Fruit fly (Drosophila melanogaster) whole organism, prepupa: Measurements from ENCODE around the gene CG34456.

ENCODE experiments used
- Blimp-1 ChIP-seq: fragments of 200-800 bp; sonication (Bioruptor generic); optimal IDR thresholded peaks from 3 replicates; lab custom pipeline; 2017; ENCODE audit warnings: missing biosample characterization, missing genetic modification characterization, mild to moderate bottlenecking, moderate library complexity, missing genetic modification reagents
- CG10631 ChIP-seq: fragments of 200-800 bp; sonication (Bioruptor generic); optimal IDR thresholded peaks from 2 replicates; lab custom pipeline; 2016; ENCODE audit warnings: missing biosample characterization, missing genetic modification characterization
- CG10669 ChIP-seq: fragments of 200-800 bp; sonication (Bioruptor generic); optimal IDR thresholded peaks from 3 replicates; lab custom pipeline; 2018; ENCODE audit warnings: missing biosample characterization, mild to moderate bottlenecking, missing genetic modification characterization, moderate library complexity
- CG11294 ChIP-seq: fragments of 200-800 bp; sonication (Bioruptor generic); IDR thresholded peaks from 2 replicates; pipeline ENCODE4 v1.3.6; 2022; ENCODE audit warnings: missing biosample characterization, missing genetic modification characterization
- CG11762 ChIP-seq: fragments of 200-800 bp; sonication (Bioruptor generic); optimal IDR thresholded peaks from 3 replicates; lab custom pipeline; 2016; ENCODE audit warnings: missing biosample characterization, missing genetic modification characterization; ENCODE audit not compliant: insufficient read depth
- CG11902 ChIP-seq: fragments of 200-800 bp; sonication (Bioruptor generic); optimal IDR thresholded peaks from 3 replicates; lab custom pipeline; 2016; ENCODE audit warnings: missing biosample characterization, missing genetic modification characterization
- CG15336 ChIP-seq: fragments of 200-800 bp; sonication (Bioruptor generic); IDR thresholded peaks from 2 replicates; pipeline ENCODE4 v1.3.6; 2022; ENCODE audit warnings: missing biosample characterization, missing genetic modification characterization
- CG1621 ChIP-seq: fragments of 200-800 bp; sonication (Bioruptor generic); optimal IDR thresholded peaks from 3 replicates; lab custom pipeline; 2018; ENCODE audit warnings: missing biosample characterization, mild to moderate bottlenecking, missing genetic modification characterization
- CG16779 ChIP-seq: fragments of 200-800 bp; sonication (Bioruptor generic); optimal IDR thresholded peaks from 3 replicates; lab custom pipeline; 2017; ENCODE audit warnings: missing biosample characterization, mild to moderate bottlenecking, missing genetic modification characterization
- CG3032 ChIP-seq: fragments of 200-800 bp; optimal IDR thresholded peaks from 2 replicates; lab custom pipeline; 2019; ENCODE audit warnings: missing biosample characterization, mild to moderate bottlenecking, missing genetic modification characterization, moderate library complexity
- CG31627 ChIP-seq: fragments of 200-800 bp; sonication (Bioruptor generic); optimal IDR thresholded peaks from 3 replicates; lab custom pipeline; 2016; ENCODE audit warnings: missing biosample characterization, missing genetic modification characterization
- CG32006 ChIP-seq: fragments of 200-800 bp; sonication (Bioruptor generic); optimal IDR thresholded peaks from 3 replicates; lab custom pipeline; 2017; ENCODE audit warnings: missing biosample characterization, mild to moderate bottlenecking, missing genetic modification characterization
- CG6163 ChIP-seq: fragments of 200-800 bp; sonication (Bioruptor generic); IDR thresholded peaks from 3 replicates; pipeline ENCODE4 v1.3.6; 2022; ENCODE audit warnings: missing biosample characterization, missing genetic modification characterization
- CG6792 ChIP-seq: fragments of 200-800 bp; sonication (Bioruptor generic); optimal IDR thresholded peaks from 3 replicates; lab custom pipeline; 2016; ENCODE audit warnings: missing biosample characterization, missing genetic modification characterization
- CG6808 ChIP-seq: fragments of 200-800 bp; sonication (Bioruptor generic); optimal IDR thresholded peaks from 3 replicates; lab custom pipeline; 2017; ENCODE audit warnings: missing biosample characterization, missing genetic modification characterization, mild to moderate bottlenecking, moderate library complexity, missing genetic modification reagents
- CG6854 ChIP-seq: fragments of 200-800 bp; sonication (Bioruptor generic); optimal IDR thresholded peaks from 2 replicates; lab custom pipeline; 2017; ENCODE audit warnings: missing biosample characterization, mild to moderate bottlenecking, missing genetic modification characterization
- CG8119 ChIP-seq: fragments of 200-800 bp; sonication (Bioruptor generic); IDR thresholded peaks from 3 replicates; pipeline ENCODE4 v1.3.6; 2022; ENCODE audit warnings: missing biosample characterization, missing genetic modification characterization
- CG8319 ChIP-seq: fragments of 200-800 bp; sonication (Bioruptor generic); optimal IDR thresholded peaks from 3 replicates; lab custom pipeline; 2016; ENCODE audit warnings: missing biosample characterization, missing genetic modification characterization
- CG8632 ChIP-seq: fragments of 200-800 bp; sonication (Bioruptor generic); optimal IDR thresholded peaks from 3 replicates; lab custom pipeline; 2016; ENCODE audit warnings: missing biosample characterization, missing genetic modification characterization
- CG9139 ChIP-seq: fragments of 200-800 bp; sonication (Bioruptor generic); optimal IDR thresholded peaks from 3 replicates; lab custom pipeline; 2017; ENCODE audit warnings: missing biosample characterization, mild to moderate bottlenecking, missing genetic modification characterization
- Eip75B ChIP-seq: fragments of 200-800 bp; sonication (Bioruptor generic); optimal IDR thresholded peaks from 3 replicates; lab custom pipeline; 2016; ENCODE audit warnings: missing biosample characterization, missing genetic modification characterization
- Eip78C ChIP-seq: fragments of 200-800 bp; sonication (Bioruptor generic); peaks from one replicate; lab custom pipeline; 2016; ENCODE audit warnings: missing biosample characterization, missing genetic modification characterization
- Eip93F ChIP-seq: fragments of 200-800 bp; sonication (Bioruptor generic); optimal IDR thresholded peaks from 2 replicates; lab custom pipeline; 2016; ENCODE audit warnings: missing biosample characterization, mild to moderate bottlenecking, missing genetic modification characterization
- Ets96B ChIP-seq: fragments of 200-800 bp; optimal IDR thresholded peaks from 2 replicates; lab custom pipeline; 2019; ENCODE audit warnings: missing biosample characterization, mild to moderate bottlenecking, missing genetic modification characterization, moderate library complexity
- Gug ChIP-seq: fragments of 200-800 bp; sonication (Bioruptor generic); IDR thresholded peaks from 2 replicates; pipeline ENCODE4 v1.3.6; 2022; ENCODE audit warnings: missing biosample characterization, missing genetic modification characterization
- Hr38 ChIP-seq: sonication (Bioruptor generic); optimal IDR thresholded peaks from 2 replicates; lab custom pipeline; 2016; ENCODE audit warnings: missing biosample characterization, missing genetic modification characterization
- Hr39 ChIP-seq: fragments of 200-800 bp; sonication (Bioruptor generic); optimal IDR thresholded peaks from 2 replicates; lab custom pipeline; 2016; ENCODE audit warnings: missing biosample characterization, missing genetic modification characterization
- Hr4 ChIP-seq: fragments of 200-800 bp; sonication (Bioruptor generic); optimal IDR thresholded peaks from 3 replicates; lab custom pipeline; 2016; ENCODE audit warnings: missing biosample characterization, missing genetic modification characterization
- Lpt ChIP-seq: fragments of 200-800 bp; sonication (Bioruptor generic); optimal IDR thresholded peaks from 3 replicates; lab custom pipeline; 2016; ENCODE audit warnings: missing biosample characterization, missing genetic modification characterization
- Met ChIP-seq: fragments of 200-800 bp; sonication (Bioruptor generic); optimal IDR thresholded peaks from 3 replicates; lab custom pipeline; 2016; ENCODE audit warnings: missing biosample characterization, missing genetic modification characterization
- OdsH ChIP-seq: fragments of 200-800 bp; sonication (Bioruptor generic); optimal IDR thresholded peaks from 3 replicates; lab custom pipeline; 2016; ENCODE audit warnings: missing biosample characterization, missing genetic modification characterization
- Smox ChIP-seq: fragments of 200-800 bp; sonication (Bioruptor generic); optimal IDR thresholded peaks from 3 replicates; lab custom pipeline; 2016; ENCODE audit warnings: missing biosample characterization, missing genetic modification characterization
- Sox102F ChIP-seq: fragments of 200-800 bp; sonication (Bioruptor generic); optimal IDR thresholded peaks from 2 replicates; lab custom pipeline; 2016; ENCODE audit warnings: missing biosample characterization, mild to moderate bottlenecking, missing genetic modification characterization
- Sox15 ChIP-seq: fragments of 200-800 bp; sonication (Bioruptor generic); optimal IDR thresholded peaks from 3 replicates; lab custom pipeline; 2016; ENCODE audit warnings: missing biosample characterization, missing genetic modification characterization
- achi ChIP-seq: fragments of 200-800 bp; sonication (Bioruptor generic); optimal IDR thresholded peaks from 3 replicates; lab custom pipeline; 2016; ENCODE audit warnings: missing biosample characterization, missing genetic modification characterization
- acj6 ChIP-seq: fragments of 200-800 bp; sonication (Bioruptor generic); optimal IDR thresholded peaks from 3 replicates; lab custom pipeline; 2016; ENCODE audit warnings: missing biosample characterization, missing genetic modification characterization
- cyc ChIP-seq: fragments of 200-800 bp; sonication (Bioruptor generic); optimal IDR thresholded peaks from 3 replicates; lab custom pipeline; 2016; ENCODE audit warnings: missing biosample characterization, missing genetic modification characterization
- dac ChIP-seq: fragments of 200-800 bp; sonication (Bioruptor generic); optimal IDR thresholded peaks from 2 replicates; lab custom pipeline; 2017; ENCODE audit warnings: missing biosample characterization, mild to moderate bottlenecking, missing genetic modification characterization
- esn ChIP-seq: fragments of 200-800 bp; sonication (Bioruptor generic); optimal IDR thresholded peaks from 2 replicates; lab custom pipeline; 2016; ENCODE audit warnings: missing biosample characterization, mild to moderate bottlenecking, missing genetic modification characterization, moderate library complexity
- fd59A ChIP-seq: fragments of 200-800 bp; sonication (Bioruptor generic); optimal IDR thresholded peaks from 2 replicates; lab custom pipeline; 2017; ENCODE audit warnings: missing biosample characterization, mild to moderate bottlenecking, missing genetic modification characterization, missing genetic modification reagents
- fkh ChIP-seq: fragments of 200-800 bp; sonication (Bioruptor generic); optimal IDR thresholded peaks from 3 replicates; lab custom pipeline; 2017; ENCODE audit warnings: missing biosample characterization, mild to moderate bottlenecking, missing genetic modification characterization, moderate library complexity
- lz ChIP-seq: fragments of 200-800 bp; sonication (Bioruptor generic); optimal IDR thresholded peaks from 3 replicates; lab custom pipeline; 2016; ENCODE audit warnings: missing biosample characterization, missing genetic modification characterization
- net ChIP-seq: fragments of 200-800 bp; sonication (Bioruptor generic); optimal IDR thresholded peaks from 3 replicates; lab custom pipeline; 2016; ENCODE audit warnings: missing biosample characterization, missing genetic modification characterization
- salr ChIP-seq, 2 experiments: fragments of 200-800 bp; sonication (Bioruptor generic); optimal IDR thresholded peaks; 3 replicates each; lab custom pipeline; 2016 to 2018; ENCODE audit warnings: missing biosample characterization in 2 of 2, missing genetic modification characterization in 2 of 2, mild to moderate bottlenecking in 1 of 2
- spab ChIP-seq: fragments of 200-800 bp; sonication (Bioruptor generic); optimal IDR thresholded peaks from 2 replicates; lab custom pipeline; 2017; ENCODE audit warnings: missing biosample characterization, mild to moderate bottlenecking, missing genetic modification characterization, missing genetic modification reagents
- ss ChIP-seq, 2 experiments: fragments of 200-800 bp; sonication (Bioruptor generic); optimal IDR thresholded peaks; 2 replicates in 1 of 2; 3 replicates in 1 of 2; lab custom pipeline; 2017 to 2018; ENCODE audit warnings: mild to moderate bottlenecking in 2 of 2, missing biosample characterization in 2 of 2, missing genetic modification characterization in 2 of 2, moderate library complexity in 1 of 2
- svp ChIP-seq: fragments of 200-800 bp; sonication (Bioruptor generic); peaks from one replicate; lab custom pipeline; 2016; ENCODE audit warnings: missing biosample characterization, missing genetic modification characterization
- topi ChIP-seq: fragments of 200-800 bp; sonication (Bioruptor generic); optimal IDR thresholded peaks from 3 replicates; lab custom pipeline; 2016; ENCODE audit warnings: missing biosample characterization, missing genetic modification characterization
- vri ChIP-seq: fragments of 200-800 bp; sonication (Bioruptor generic); optimal IDR thresholded peaks from 3 replicates; lab custom pipeline; 2016; ENCODE audit warnings: missing biosample characterization, mild to moderate bottlenecking, missing genetic modification characterization

Gene CG34456

DNA sequence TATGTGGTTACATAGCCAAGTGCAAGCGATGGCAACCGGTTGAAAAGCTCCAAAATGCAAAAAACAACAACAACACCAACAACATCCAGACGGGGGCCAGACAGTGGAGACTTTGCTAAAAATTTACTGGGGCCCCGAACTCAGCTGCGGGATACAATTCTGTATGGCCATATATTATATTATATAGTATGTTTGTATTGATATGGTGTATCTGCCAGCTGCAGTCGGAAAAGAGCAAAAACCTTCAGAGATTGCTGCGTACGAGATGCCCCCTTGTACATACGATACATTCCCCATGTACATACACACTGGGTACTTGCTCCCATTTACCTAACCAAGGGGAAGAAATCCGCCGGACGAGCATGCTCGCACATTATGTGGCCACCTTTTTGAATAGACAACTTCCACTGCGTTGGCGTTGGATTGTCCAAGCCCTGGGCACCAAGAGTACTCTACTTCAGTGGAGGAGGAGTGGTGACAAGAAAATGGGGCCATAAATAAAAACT lies 18.5 kb downstream of the CG34456 start:
- TF ChIP-seq CG6808 (GFP tag; lab: Kevin White, UChicago) (peak; percentile 20), Blimp-1 (GFP tag; lab: Kevin White, UChicago) (no peak), CG9139 (GFP tag; lab: Kevin White, UChicago) (no peak), Eip78C (peak; percentile 49), dac (GFP tag; lab: Kevin White, UChicago) (no peak), acj6 (no peak), CG8119 (GFP tag; lab: Robert Waterston, UW) (no peak), cyc (no peak), svp (GFP tag; lab: Kevin White, UChicago) (peak; percentile 73), CG15336 (peak; percentile 7; the same call in 1 of the 2 replicates), ss (GFP tag; optimal IDR thresholded peaks at IDR 0.05; lab: Kevin White, UChicago) (peak; percentile 6 to 12), Eip75B (GFP tag; lab: Kevin White, UChicago) (no peak), achi (GFP tag; lab: Kevin White, UChicago) (no peak)

DNA sequence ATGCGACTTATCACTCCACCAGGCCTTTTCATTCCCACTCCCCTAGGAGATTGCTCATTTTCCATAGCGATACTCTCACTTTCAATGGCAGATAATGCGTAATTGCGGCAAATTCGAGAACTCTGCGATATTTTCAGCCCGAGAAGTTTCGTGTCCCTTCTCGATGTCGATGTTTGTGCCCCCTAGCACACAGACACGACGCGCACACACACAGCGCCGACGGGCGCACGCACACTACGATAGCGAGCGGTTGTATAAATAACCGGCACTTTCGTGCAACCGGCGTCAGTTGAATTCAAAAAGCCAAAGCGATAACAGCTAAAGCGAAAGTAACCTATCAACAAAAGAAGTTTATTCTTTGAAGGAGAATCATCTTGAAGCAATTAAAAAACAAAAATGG lies 19.7 kb downstream of the CG34456 start, which contains the start of gene Hsp23:
Gene Hsp23 (plus strand): TSS at position 281 of the 400 bp plus-strand sequence.
- peak; percentile 64 to 71 for TF ChIP-seq ss (GFP tag; optimal IDR thresholded peaks at IDR 0.05; lab: Kevin White, UChicago)
- TF ChIP-seq CG10669 (GFP tag; lab: Kevin White, UChicago): peak; percentile 35
- peak; percentile 12 for TF ChIP-seq OdsH (GFP tag; lab: Kevin White, UChicago)
- TF ChIP-seq CG6163 (GFP tag; lab: Robert Waterston, UW): peak; percentile 17; the same call in 2 of the 3 replicates
- TF ChIP-seq CG31627 (GFP tag; lab: Kevin White, UChicago): no peak
- TF ChIP-seq Gug: no peak
- no peak for TF ChIP-seq CG8632 (GFP tag; lab: Kevin White, UChicago)
- TF ChIP-seq esn: peak; percentile 48
- TF ChIP-seq Blimp-1 (GFP tag; lab: Kevin White, UChicago): peak; percentile 92
- no peak for TF ChIP-seq CG11902 (GFP tag; lab: Kevin White, UChicago)
- peak; percentile 52 for TF ChIP-seq CG6854 (GFP tag; lab: Kevin White, UChicago)
- TF ChIP-seq Met (GFP tag; lab: Kevin White, UChicago): peak; percentile 5
- no peak for TF ChIP-seq CG32006 (GFP tag; lab: Kevin White, UChicago)
- TF ChIP-seq CG11294: no peak
- TF ChIP-seq Smox (GFP tag; lab: Kevin White, UChicago): peak; percentile 8
- no peak for TF ChIP-seq CG16779 (tag; lab: Kevin White, UChicago)
- no peak for TF ChIP-seq Hr39
- TF ChIP-seq lz (GFP tag; lab: Kevin White, UChicago): peak; percentile 20
- TF ChIP-seq salr (GFP tag; optimal IDR thresholded peaks at IDR 0.05; lab: Kevin White, UChicago): no peak
- peak; percentile 30 for TF ChIP-seq topi
- TF ChIP-seq Hr4 (GFP tag; lab: Kevin White, UChicago): no peak
- no peak for TF ChIP-seq CG6792 (GFP tag; lab: Kevin White, UChicago)
- TF ChIP-seq fkh (GFP tag; lab: Kevin White, UChicago): no peak
- no peak for TF ChIP-seq Sox15
- TF ChIP-seq fd59A (GFP tag; lab: Kevin White, UChicago): no peak
- TF ChIP-seq Ets96B (tag; lab: Kevin White, UChicago): peak; percentile 12
- peak; percentile 39 for TF ChIP-seq Lpt (GFP tag; lab: Kevin White, UChicago)
- TF ChIP-seq Eip75B (GFP tag; lab: Kevin White, UChicago): peak; percentile 65
- no peak for TF ChIP-seq achi (GFP tag; lab: Kevin White, UChicago)
- no peak for TF ChIP-seq CG10631 (GFP tag; lab: Kevin White, UChicago)
- peak; percentile 57 for TF ChIP-seq vri
- TF ChIP-seq CG8119 (GFP tag; lab: Robert Waterston, UW): peak; percentile 22; the same call in 1 of the 3 replicates
- peak; percentile 66 for TF ChIP-seq CG9139 (GFP tag; lab: Kevin White, UChicago)
- no peak for TF ChIP-seq spab
- no peak for TF ChIP-seq CG11762 (GFP tag; lab: Kevin White, UChicago)
- TF ChIP-seq Sox102F (GFP tag; lab: Kevin White, UChicago): peak; percentile 43
- TF ChIP-seq net (GFP tag; lab: Kevin White, UChicago): peak; percentile 35
- TF ChIP-seq Eip78C: peak; percentile 67
- TF ChIP-seq CG3032 (tag; lab: Kevin White, UChicago): peak; percentile 24
- TF ChIP-seq Eip93F (GFP tag; lab: Kevin White, UChicago): peak; percentile 77
- TF ChIP-seq Hr38: no peak
- TF ChIP-seq cyc: peak; percentile 1
- TF ChIP-seq CG8319 (GFP tag; lab: Kevin White, UChicago): no peak
- peak; percentile 13 for TF ChIP-seq CG1621 (tag; lab: Kevin White, UChicago)
